Fruit fly (Drosophila melanogaster) whole organism, embryonic: ENCODE data around the gene tutl.

Source experiments
- Awh ChIP-seq: fragments of 200-800 bp; sonication (Bioruptor generic); IDR thresholded peaks from 2 replicates; pipeline ENCODE4, ENCODE4 v1.3.6; 2022; ENCODE audit warnings: missing biosample characterization, missing genetic modification characterization
- CG10366 ChIP-seq: fragments of 200-800 bp; sonication (Bioruptor generic); IDR thresholded peaks from 2 replicates; pipeline ENCODE4 v1.3.6; 2022; ENCODE audit warnings: missing biosample characterization, missing genetic modification characterization
- CG10979 ChIP-seq: fragments of 200-800 bp; sonication (Bioruptor generic); optimal IDR thresholded peaks from 2 replicates; lab custom pipeline; 2018; ENCODE audit warnings: missing biosample characterization, mild to moderate bottlenecking, missing genetic modification characterization, moderate library complexity
- CG12071 ChIP-seq: fragments of 200-800 bp; sonication (Bioruptor generic); optimal IDR thresholded peaks from 3 replicates; lab custom pipeline; 2018; ENCODE audit warnings: missing biosample characterization, mild to moderate bottlenecking, missing genetic modification characterization
- CG12104 ChIP-seq: fragments of 200-800 bp; sonication (Bioruptor generic); optimal IDR thresholded peaks from 3 replicates; lab custom pipeline; 2016; ENCODE audit warnings: missing biosample characterization, missing genetic modification characterization
- CG12299 ChIP-seq: fragments of 200-800 bp; sonication (Bioruptor generic); optimal IDR thresholded peaks from 2 replicates; lab custom pipeline; 2018; ENCODE audit warnings: missing biosample characterization, mild to moderate bottlenecking, missing genetic modification characterization
- CG1233 ChIP-seq: fragments of 200-800 bp; sonication (Bioruptor generic); optimal IDR thresholded peaks from 4 replicates; lab custom pipeline; 2018; ENCODE audit warnings: missing biosample characterization, mild to moderate bottlenecking, missing genetic modification characterization
- CG12942 ChIP-seq: fragments of 200-800 bp; sonication (Bioruptor generic); optimal IDR thresholded peaks from 3 replicates; lab custom pipeline; 2016; ENCODE audit warnings: missing biosample characterization, missing genetic modification characterization
- CG15269 ChIP-seq: fragments of 200-800 bp; sonication (Bioruptor generic); optimal IDR thresholded peaks from 2 replicates; lab custom pipeline; 2018; ENCODE audit warnings: missing biosample characterization, mild to moderate bottlenecking, missing genetic modification characterization, moderate library complexity
- CG1792 ChIP-seq: fragments of 200-800 bp; sonication (Bioruptor generic); optimal IDR thresholded peaks from 2 replicates; lab custom pipeline; 2016; ENCODE audit warnings: missing biosample characterization, missing genetic modification characterization
- CG18764 ChIP-seq: fragments of 200-800 bp; sonication (Bioruptor generic); optimal IDR thresholded peaks from 3 replicates; lab custom pipeline; 2016; ENCODE audit warnings: missing biosample characterization, missing genetic modification characterization
- CG2889 ChIP-seq: fragments of 200-800 bp; sonication (Bioruptor generic); IDR thresholded peaks from 3 replicates; pipeline ENCODE4 v1.3.6; 2022; ENCODE audit warnings: missing biosample characterization, missing genetic modification characterization
- CG32532 ChIP-seq: fragments of 200-800 bp; sonication (Bioruptor generic); IDR thresholded peaks from 2 replicates; pipeline ENCODE4 v1.3.6; 2022; ENCODE audit warnings: missing biosample characterization, missing genetic modification characterization
- CG34376 ChIP-seq: fragments of 200-800 bp; sonication (Bioruptor generic); optimal IDR thresholded peaks from 2 replicates; lab custom pipeline; 2018; ENCODE audit warnings: missing biosample characterization, mild to moderate bottlenecking, missing genetic modification characterization
- CG4404 ChIP-seq: fragments of 200-800 bp; sonication (Bioruptor generic); IDR thresholded peaks from 2 replicates; pipeline ENCODE4 v1.3.6; 2022; ENCODE audit warnings: missing biosample characterization, missing genetic modification characterization
- CG6683 ChIP-seq: fragments of 200-800 bp; sonication (Bioruptor generic); optimal IDR thresholded peaks from 2 replicates; lab custom pipeline; 2017; ENCODE audit warnings: missing biosample characterization, mild to moderate bottlenecking, missing genetic modification characterization, missing genetic modification reagents
- CG6765 ChIP-seq: fragments of 200-800 bp; sonication (Bioruptor generic); optimal IDR thresholded peaks from 3 replicates; lab custom pipeline; 2017; ENCODE audit warnings: missing biosample characterization, mild to moderate bottlenecking, missing genetic modification characterization
- CG6791 ChIP-seq: fragments of 200-800 bp; sonication (Bioruptor generic); IDR thresholded peaks from 3 replicates; pipeline ENCODE4 v1.3.6; 2022; ENCODE audit warnings: missing biosample characterization, missing genetic modification characterization; ENCODE audit not compliant: partially characterized antibody
- CG7745 ChIP-seq: fragments of 200-800 bp; sonication (Bioruptor generic); optimal IDR thresholded peaks from 2 replicates; lab custom pipeline; 2018; ENCODE audit warnings: missing biosample characterization, mild to moderate bottlenecking, missing genetic modification characterization, moderate library complexity
- CG7839 ChIP-seq: fragments of 200-800 bp; sonication (Bioruptor generic); optimal IDR thresholded peaks from 3 replicates; lab custom pipeline; 2018; ENCODE audit warnings: missing biosample characterization, mild to moderate bottlenecking, missing genetic modification characterization, moderate library complexity
- CG8944 ChIP-seq: fragments of 200-800 bp; sonication (Bioruptor generic); optimal IDR thresholded peaks from 3 replicates; lab custom pipeline; 2016; ENCODE audit warnings: missing biosample characterization, missing genetic modification characterization
- CG9215 ChIP-seq: fragments of 200-800 bp; sonication (Bioruptor generic); IDR thresholded peaks from 2 replicates; pipeline ENCODE4 v1.3.6; 2022; ENCODE audit warnings: missing biosample characterization, missing genetic modification characterization
- CoRest ChIP-seq: fragments of 200-800 bp; sonication (Bioruptor generic); optimal IDR thresholded peaks from 3 replicates; lab custom pipeline; 2018; ENCODE audit warnings: missing biosample characterization, mild to moderate bottlenecking, missing genetic modification characterization, moderate library complexity
- D19B ChIP-seq: fragments of 200-800 bp; sonication (Bioruptor generic); optimal IDR thresholded peaks from 2 replicates; lab custom pipeline; 2017; ENCODE audit warnings: missing biosample characterization, mild to moderate bottlenecking, missing genetic modification characterization
- Dll ChIP-seq: fragments of 200-800 bp; sonication (Bioruptor generic); IDR thresholded peaks from 4 replicates; pipeline ENCODE4 v1.3.6; 2022; ENCODE audit warnings: missing biosample characterization, missing genetic modification characterization; ENCODE audit not compliant: partially characterized antibody
- GATAe ChIP-seq: fragments of 200-800 bp; sonication (Bioruptor generic); conservative IDR thresholded peaks from 2 replicates; pipeline ENCODE4 v1.3.6; 2022; ENCODE audit warnings: missing biosample characterization, missing genetic modification characterization
- Rfx ChIP-seq: fragments of 200-800 bp; sonication (Bioruptor generic); IDR thresholded peaks from 2 replicates; pipeline ENCODE4 v1.3.6; 2022; ENCODE audit warnings: missing biosample characterization, missing genetic modification characterization
- ac ChIP-seq: fragments of 200-800 bp; sonication (Bioruptor generic); optimal IDR thresholded peaks from 3 replicates; lab custom pipeline; 2017; ENCODE audit warnings: missing biosample characterization, mild to moderate bottlenecking, missing genetic modification characterization
- chif ChIP-seq, 2 experiments: fragments of 200-800 bp; sonication (Bioruptor generic); optimal IDR thresholded peaks; 3 replicates each; lab custom pipeline; 2016; ENCODE audit warnings: missing biosample characterization in 2 of 2, missing genetic modification characterization in 2 of 2
- crol ChIP-seq: fragments of 200-800 bp; sonication (Bioruptor generic); IDR thresholded peaks from 2 replicates; pipeline ENCODE4 v1.3.6; 2022; ENCODE audit warnings: missing biosample characterization, missing genetic modification characterization
- crp ChIP-seq, 2 experiments: fragments of 200-800 bp; sonication (Bioruptor generic); optimal IDR thresholded peaks; 2 replicates in 1 of 2; 3 replicates in 1 of 2; lab custom pipeline; 2017; ENCODE audit warnings: missing biosample characterization in 2 of 2, missing genetic modification characterization in 2 of 2, mild to moderate bottlenecking in 1 of 2, moderate library complexity in 1 of 2
- dati ChIP-seq: fragments of 200-800 bp; sonication (Bioruptor generic); IDR thresholded peaks from 2 replicates; pipeline ENCODE4 v1.3.6; 2022; ENCODE audit warnings: missing biosample characterization, missing genetic modification characterization
- disco-r ChIP-seq: fragments of 200-800 bp; sonication (Bioruptor generic); optimal IDR thresholded peaks from 2 replicates; lab custom pipeline; 2016; ENCODE audit warnings: missing biosample characterization, missing genetic modification characterization
- dmrt99B ChIP-seq: fragments of 200-800 bp; sonication (Bioruptor generic); optimal IDR thresholded peaks from 2 replicates; lab custom pipeline; 2018; ENCODE audit warnings: missing biosample characterization, mild to moderate bottlenecking, missing genetic modification characterization, moderate library complexity
- fd64A ChIP-seq: fragments of 200-800 bp; sonication (Bioruptor generic); optimal IDR thresholded peaks from 3 replicates; lab custom pipeline; 2018; ENCODE audit warnings: missing biosample characterization, mild to moderate bottlenecking, missing genetic modification characterization
- gcm2 ChIP-seq: fragments of 200-800 bp; sonication (Bioruptor generic); optimal IDR thresholded peaks from 2 replicates; lab custom pipeline; 2016; ENCODE audit warnings: missing biosample characterization, missing genetic modification characterization
- hbn ChIP-seq: fragments of 200-800 bp; sonication (Bioruptor generic); IDR thresholded peaks from 2 replicates; pipeline ENCODE4 v1.3.6; 2022; ENCODE audit warnings: missing biosample characterization, missing genetic modification characterization; ENCODE audit not compliant: partially characterized antibody
- kah ChIP-seq: fragments of 200-800 bp; sonication (Bioruptor generic); optimal IDR thresholded peaks from 2 replicates; lab custom pipeline; 2018; ENCODE audit warnings: missing biosample characterization, mild to moderate bottlenecking, missing genetic modification characterization
- lov ChIP-seq, 2 experiments: fragments of 200-800 bp in 1 of 2; fragments of >200 bp in 1 of 2; sonication (Bioruptor generic) in 1 of 2; IDR thresholded peaks in 1 of 2; optimal IDR thresholded peaks in 1 of 2; 2 replicates in 1 of 2; 3 replicates in 1 of 2; pipeline versions ENCODE4 v1.3.6 to Lab custom; 2017 to 2022; ENCODE audit warnings: missing biosample characterization in 1 of 2, missing genetic modification characterization in 1 of 2
- mirr ChIP-seq: fragments of 200-800 bp; sonication (Bioruptor generic); optimal IDR thresholded peaks from 3 replicates; lab custom pipeline; 2018; ENCODE audit warnings: missing biosample characterization, mild to moderate bottlenecking, missing genetic modification characterization
- nau ChIP-seq: fragments of 200-800 bp; sonication (Bioruptor generic); optimal IDR thresholded peaks from 3 replicates; lab custom pipeline; 2017; ENCODE audit warnings: missing biosample characterization, mild to moderate bottlenecking, missing genetic modification characterization, missing genetic modification reagents
- nerfin-2 ChIP-seq: fragments of 200-800 bp; sonication (Bioruptor generic); IDR thresholded peaks from 2 replicates; pipeline ENCODE4 v1.3.6; 2022; ENCODE audit warnings: missing biosample characterization, missing genetic modification characterization; ENCODE audit not compliant: partially characterized antibody
- onecut ChIP-seq: fragments of 200-800 bp; sonication (Bioruptor generic); IDR thresholded peaks from 2 replicates; pipeline ENCODE4 v1.3.6; 2022; ENCODE audit warnings: missing biosample characterization, missing genetic modification characterization
- sens-2 ChIP-seq: fragments of 200-800 bp; sonication (Bioruptor generic); IDR thresholded peaks from 2 replicates; pipeline ENCODE4 v1.3.6; 2022; ENCODE audit warnings: missing biosample characterization, missing genetic modification characterization
- slbo ChIP-seq: fragments of 200-800 bp; sonication (Bioruptor generic); IDR thresholded peaks from 2 replicates; pipeline ENCODE4 v1.3.6; 2022; ENCODE audit warnings: missing biosample characterization, missing genetic modification characterization
- so ChIP-seq: fragments of 200-800 bp; sonication (Bioruptor generic); IDR thresholded peaks from 3 replicates; pipeline ENCODE4 v1.3.6; 2022; ENCODE audit warnings: missing biosample characterization, missing genetic modification characterization
- vvl ChIP-seq: fragments of 200-800 bp; sonication (Bioruptor generic); IDR thresholded peaks from 2 replicates; pipeline ENCODE4 v1.3.6; 2022; ENCODE audit warnings: missing biosample characterization, missing genetic modification characterization
- wek ChIP-seq: fragments of 200-800 bp; sonication (Bioruptor generic); optimal IDR thresholded peaks from 3 replicates; lab custom pipeline; 2018; ENCODE audit warnings: missing biosample characterization, mild to moderate bottlenecking, missing genetic modification characterization, moderate library complexity

Gene tutl

dm6 chr2L:4282681-4283343 lies at the start of gene tutl (continued):
- 0 out of 3 replicates have a peak, but pooled peaks have one; percentile 37 for TF ChIP-seq CG6791 (GFP tag; lab: Robert Waterston, UW)
- peak; percentile 65 for TF ChIP-seq CG12104 (GFP tag; lab: Kevin White, UChicago)
- TF ChIP-seq CG2889 = peak; percentile 74; the same call in 2 of the 3 replicates
- TF ChIP-seq CG10366 (GFP tag; lab: Robert Waterston, UW) = peak; percentile 79
- peak; percentile 38 for TF ChIP-seq disco-r (GFP tag; lab: Kevin White, UChicago)
- no peak for TF ChIP-seq CG7745 (tag; lab: Kevin White, UChicago)
- TF ChIP-seq Dll = peak; percentile 17; the same call in 1 of the 4 replicates
- TF ChIP-seq GATAe (GFP tag; lab: Robert Waterston, UW) = peak; percentile 22; the same call in 1 of the 2 replicates
- no peak for TF ChIP-seq CG6765
- peak; percentile 83 for TF ChIP-seq CG32532
- TF ChIP-seq vvl (GFP tag; lab: Robert Waterston, UW) = peak; percentile 90
- peak; percentile 69; the same call in 2 of the 3 replicates for TF ChIP-seq so (GFP tag; lab: Robert Waterston, UW)
- peak; percentile 82 for TF ChIP-seq dmrt99B (tag; lab: Kevin White, UChicago)
- TF ChIP-seq nerfin-2 (GFP tag; lab: Robert Waterston, UW) = no peak; the same call in 1 of the 2 replicates
- peak; percentile 71 for TF ChIP-seq CG1792 (GFP tag; lab: Kevin White, UChicago)
- 0 out of 2 replicates have a peak, but pooled peaks have one; percentile 18 for TF ChIP-seq crol (GFP tag; lab: Robert Waterston, UW)
- peak; percentile 85 for TF ChIP-seq slbo (GFP tag; lab: Robert Waterston, UW)
- peak in 1 of 2 experiments; percentile 45 for TF ChIP-seq crp (GFP tag; optimal IDR thresholded peaks at IDR 0.05; lab: Kevin White, UChicago)
- TF ChIP-seq ac (GFP tag; lab: Kevin White, UChicago) = peak; percentile 64
- peak; percentile 47; the same call in 1 of the 2 replicates for TF ChIP-seq dati (GFP tag; lab: Robert Waterston, UW)
- peak; percentile 59 for TF ChIP-seq D19B (GFP tag; lab: Kevin White, UChicago)
- peak; percentile 73 for TF ChIP-seq CG18764
- TF ChIP-seq Awh (GFP tag; lab: Robert Waterston, UW) = peak; percentile 68
- TF ChIP-seq CG34376 (GFP tag; lab: Kevin White, UChicago) = no peak
- peak; percentile 34 for TF ChIP-seq gcm2 (GFP tag; lab: Kevin White, UChicago)
- peak; percentile 72 for TF ChIP-seq CG9215 (GFP tag; lab: Robert Waterston, UW)
- TF ChIP-seq CoRest = peak; percentile 88
- peak; percentile 72 for TF ChIP-seq CG15269
- TF ChIP-seq CG8944 (GFP tag; lab: Kevin White, UChicago) = peak; percentile 77
- peak; percentile 63 for TF ChIP-seq nau (GFP tag; lab: Kevin White, UChicago)
- TF ChIP-seq fd64A (GFP tag; lab: Kevin White, UChicago) = peak; percentile 44
- TF ChIP-seq CG7839 (tag; lab: Kevin White, UChicago) = peak; percentile 88
- no peak for TF ChIP-seq mirr (GFP tag; lab: Kevin White, UChicago)
- TF ChIP-seq CG1233 (GFP tag; lab: Kevin White, UChicago) = peak; percentile 67
- TF ChIP-seq kah (GFP tag; lab: Kevin White, UChicago) = no peak
- TF ChIP-seq wek (GFP tag; lab: Kevin White, UChicago) = no peak
- TF ChIP-seq lov (optimal IDR thresholded peaks at IDR 0.05; lab: Kevin White, UChicago) = no peak
- TF ChIP-seq lov (GFP tag; IDR thresholded peaks at IDR 0.05; lab: Robert Waterston, UW) = peak; percentile 74; the same call in 2 of the 3 replicates
- peak; percentile 14 for TF ChIP-seq CG6683 (GFP tag; lab: Kevin White, UChicago)
- TF ChIP-seq onecut (GFP tag; lab: Robert Waterston, UW) = peak; percentile 66
- TF ChIP-seq CG12071 (GFP tag; lab: Kevin White, UChicago) = no peak
- peak; percentile 82 for TF ChIP-seq CG4404 (GFP tag; lab: Robert Waterston, UW)
- peak; percentile 80 for TF ChIP-seq CG12942 (GFP tag; lab: Kevin White, UChicago)
- TF ChIP-seq CG10979 (tag; lab: Kevin White, UChicago) = peak; percentile 87
- TF ChIP-seq hbn (GFP tag; lab: Robert Waterston, UW) = 0 out of 2 replicates have a peak, but pooled peaks have one; percentile 12
- TF ChIP-seq sens-2 (GFP tag; lab: Robert Waterston, UW) = peak; percentile 66
- TF ChIP-seq chif (GFP tag; optimal IDR thresholded peaks at IDR 0.05; lab: Kevin White, UChicago) = peak; percentile 45 to 89
- TF ChIP-seq Rfx (GFP tag; lab: Robert Waterston, UW) = peak; percentile 90
- TF ChIP-seq CG12299 (tag; lab: Kevin White, UChicago) = peak; percentile 18
